Worm (Caenorhabditis elegans) whole organism, mixed stage, embryonic: Measurements from ENCODE around the gene ZK622.4.

Experiments used
- M03D4.4 ChIP-seq: sonication (generic microtip); optimal IDR thresholded peaks from 2 replicates; lab custom pipeline; 2017; ENCODE audit warnings: mild to moderate bottlenecking, missing genetic modification characterization, missing compliant biosample characterization
- bed-3 ChIP-seq: fragments of 200-800 bp; sonication (Bioruptor generic); optimal IDR thresholded peaks from 3 replicates; lab custom pipeline; 2018; ENCODE audit warnings: mild to moderate bottlenecking, missing genetic modification characterization, moderate library complexity, missing compliant biosample characterization
- blmp-1 ChIP-seq: fragments of 150-350 bp; optimal IDR thresholded peaks from 2 replicates; lab custom pipeline; 2014; ENCODE audit warnings: missing biosample characterization, missing genetic modification characterization
- ceh-39 ChIP-seq: fragments of 150-350 bp; optimal IDR thresholded peaks from 2 replicates; lab custom pipeline; 2014; ENCODE audit warnings: missing biosample characterization, missing genetic modification characterization
- ceh-43 ChIP-seq: fragments of 200-800 bp; sonication (Bioruptor generic); optimal IDR thresholded peaks from 2 replicates; lab custom pipeline; 2018; ENCODE audit warnings: mild to moderate bottlenecking, missing genetic modification characterization, moderate library complexity, missing compliant biosample characterization
- ceh-83 ChIP-seq: fragments of 200-800 bp; sonication (Bioruptor generic); optimal IDR thresholded peaks from 2 replicates; lab custom pipeline; 2018; ENCODE audit warnings: mild to moderate bottlenecking, missing genetic modification characterization, missing compliant biosample characterization
- ces-1 ChIP-seq: fragments of 150-350 bp; optimal IDR thresholded peaks from 2 replicates; lab custom pipeline; 2014; ENCODE audit warnings: missing biosample characterization, missing genetic modification reagents, missing genetic modification characterization
- cnd-1 ChIP-seq: fragments of 200-800 bp; sonication (Bioruptor generic); optimal IDR thresholded peaks from 2 replicates; lab custom pipeline; 2018; ENCODE audit warnings: mild to moderate bottlenecking, missing genetic modification characterization, missing compliant biosample characterization
- drap-1 ChIP-seq: fragments of 200-800 bp; sonication (Bioruptor generic); optimal IDR thresholded peaks from 3 replicates; lab custom pipeline; 2018; ENCODE audit warnings: mild to moderate bottlenecking, missing genetic modification characterization, missing compliant biosample characterization
- elt-1 ChIP-seq: sonication (generic microtip); optimal IDR thresholded peaks from 2 replicates; lab custom pipeline; 2017; ENCODE audit warnings: missing genetic modification characterization, mild to moderate bottlenecking, missing compliant biosample characterization, antibody characterized with exemption, moderate library complexity, borderline replicate concordance; ENCODE audit not compliant: insufficient read depth
- elt-3 ChIP-seq: fragments of 150-350 bp; optimal IDR thresholded peaks from 2 replicates; lab custom pipeline; 2014; ENCODE audit warnings: missing biosample characterization, missing genetic modification characterization
- flh-1 ChIP-seq: fragments of 200-800 bp; sonication (Bioruptor generic); optimal IDR thresholded peaks from 2 replicates; lab custom pipeline; 2018; ENCODE audit warnings: mild to moderate bottlenecking, missing genetic modification characterization, moderate library complexity, missing compliant biosample characterization
- ham-2 ChIP-seq: fragments of 200-800 bp; sonication (Bioruptor generic); optimal IDR thresholded peaks from 2 replicates; lab custom pipeline; 2018; ENCODE audit warnings: mild to moderate bottlenecking, missing genetic modification characterization, missing compliant biosample characterization
- hlh-1 ChIP-seq: fragments of 150-350 bp; optimal IDR thresholded peaks from 2 replicates; lab custom pipeline; 2014; ENCODE audit warnings: missing biosample characterization, missing genetic modification reagents, missing genetic modification characterization
- lin-13 ChIP-seq: fragments of 150-350 bp; optimal IDR thresholded peaks from 2 replicates; lab custom pipeline; 2014; ENCODE audit warnings: missing biosample characterization, missing genetic modification characterization
- lin-32 ChIP-seq: fragments of 200-800 bp; sonication (Bioruptor generic); optimal IDR thresholded peaks from 2 replicates; lab custom pipeline; 2018; ENCODE audit warnings: mild to moderate bottlenecking, missing genetic modification characterization, missing compliant biosample characterization
- lsy-2 ChIP-seq: fragments of 150-350 bp; optimal IDR thresholded peaks from 2 replicates; lab custom pipeline; 2014; ENCODE audit warnings: missing biosample characterization, missing genetic modification characterization
- mab-5 ChIP-seq: fragments of 150-350 bp; optimal IDR thresholded peaks from 2 replicates; lab custom pipeline; 2014; ENCODE audit warnings: missing biosample characterization, missing genetic modification characterization
- mep-1 ChIP-seq: fragments of 150-350 bp; optimal IDR thresholded peaks from 2 replicates; lab custom pipeline; 2017; ENCODE audit warnings: missing biosample characterization, missing genetic modification reagents, missing genetic modification characterization, inconsistent platforms
- mls-2 ChIP-seq: sonication (generic microtip); optimal IDR thresholded peaks from 2 replicates; lab custom pipeline; 2016; ENCODE audit warnings: mild to moderate bottlenecking, missing genetic modification characterization, moderate library complexity, missing compliant biosample characterization
- nhr-12 ChIP-seq: fragments of 150-350 bp; optimal IDR thresholded peaks from 2 replicates; lab custom pipeline; 2014; ENCODE audit warnings: missing biosample characterization, missing genetic modification characterization
- nhr-2 ChIP-seq: fragments of 150-350 bp; optimal IDR thresholded peaks from 2 replicates; lab custom pipeline; 2014; ENCODE audit warnings: missing biosample characterization, missing genetic modification characterization
- nhr-237 ChIP-seq: fragments of 150-350 bp; optimal IDR thresholded peaks from 2 replicates; lab custom pipeline; 2014; ENCODE audit warnings: missing biosample characterization, missing genetic modification characterization
- nhr-28 ChIP-seq: fragments of 150-350 bp; optimal IDR thresholded peaks from 2 replicates; lab custom pipeline; 2014; ENCODE audit warnings: missing biosample characterization, missing genetic modification characterization
- nhr-76 ChIP-seq: sonication (generic microtip); optimal IDR thresholded peaks from 2 replicates; lab custom pipeline; 2017; ENCODE audit warnings: missing biosample characterization, missing genetic modification characterization
- pha-4 ChIP-seq: fragments of 150-350 bp; optimal IDR thresholded peaks from 2 replicates; lab custom pipeline; 2018; ENCODE audit warnings: missing biosample characterization, missing genetic modification reagents, missing genetic modification characterization
- sem-2 ChIP-seq: fragments of 200-800 bp; sonication (Bioruptor generic); optimal IDR thresholded peaks from 2 replicates; lab custom pipeline; 2018; ENCODE audit warnings: mild to moderate bottlenecking, missing genetic modification characterization, missing compliant biosample characterization
- snpc-4 ChIP-seq: fragments of 150-350 bp; optimal IDR thresholded peaks from 2 replicates; lab custom pipeline; 2014; ENCODE audit warnings: missing biosample characterization, missing genetic modification characterization
- sptf-1 ChIP-seq: sonication (generic microtip); optimal IDR thresholded peaks from 2 replicates; lab custom pipeline; 2017; ENCODE audit warnings: mild to moderate bottlenecking, missing genetic modification characterization, moderate library complexity, missing compliant biosample characterization
- tbx-8 ChIP-seq: fragments of 200-800 bp; sonication (Bioruptor generic); optimal IDR thresholded peaks from 2 replicates; lab custom pipeline; 2018; ENCODE audit warnings: mild to moderate bottlenecking, missing genetic modification characterization, moderate library complexity, missing compliant biosample characterization
- unc-120 ChIP-seq: sonication (generic microtip); optimal IDR thresholded peaks from 2 replicates; lab custom pipeline; 2017; ENCODE audit warnings: missing genetic modification characterization, missing compliant biosample characterization; ENCODE audit not compliant: poor library complexity, severe bottlenecking
- unc-39 ChIP-seq: fragments of 150-350 bp; optimal IDR thresholded peaks from 2 replicates; lab custom pipeline; 2014; ENCODE audit warnings: missing biosample characterization, missing genetic modification characterization
- unc-62 ChIP-seq: fragments of 150-350 bp; optimal IDR thresholded peaks from 2 replicates; lab custom pipeline; 2014; ENCODE audit warnings: missing biosample characterization, missing genetic modification reagents, missing genetic modification characterization
- zip-8 ChIP-seq: fragments of 150-350 bp; optimal IDR thresholded peaks from 2 replicates; lab custom pipeline; 2014; ENCODE audit warnings: missing biosample characterization, missing genetic modification characterization
- ztf-11 ChIP-seq: fragments of 150-350 bp; optimal IDR thresholded peaks from 2 replicates; lab custom pipeline; 2014; ENCODE audit warnings: missing biosample characterization, missing genetic modification characterization

ZK622.4 gene

ce11 chrII:5292226-5292752, at the start of gene ZK622.4:
Gene ZK622.4, plus strand, starts transcription at chrII:5292702.
- TF ChIP-seq mep-1 (tag; lab: Kevin White, UChicago) (peak; percentile 69), cnd-1 (tag; lab: Kevin White, UChicago) (peak; percentile 90), bed-3 (GFP tag; lab: Kevin White, UChicago) (peak; percentile 71), drap-1 (GFP tag; lab: Kevin White, UChicago) (peak; percentile 89), M03D4.4 (tag; lab: Kevin White, UChicago) (peak; percentile 88), nhr-28 (tag; lab: Kevin White, UChicago) (peak; percentile 80), ceh-43 (GFP tag; lab: Kevin White, UChicago) (peak; percentile 81), sem-2 (GFP tag; lab: Kevin White, UChicago) (peak; percentile 84), zip-8 (no peak), ztf-11 (peak; percentile 20), sptf-1 (tag; lab: Kevin White, UChicago) (peak; percentile 93), nhr-76 (tag; lab: Kevin White, UChicago) (no peak), mls-2 (peak; percentile 90), nhr-12 (tag; lab: Kevin White, UChicago) (no peak), lin-32 (GFP tag; lab: Kevin White, UChicago) (peak; percentile 78), mab-5 (tag; lab: Kevin White, UChicago) (no peak), lsy-2 (tag; lab: Kevin White, UChicago) (no peak), snpc-4 (no peak), elt-1 (tag; lab: Kevin White, UChicago) (no peak), ces-1 (GFP tag; lab: Kevin White, UChicago) (peak; percentile 27), ham-2 (GFP tag; lab: Kevin White, UChicago) (peak; percentile 91), blmp-1 (peak; percentile 8), unc-120 (tag; lab: Kevin White, UChicago) (peak; percentile 91), ceh-39 (tag; lab: Kevin White, UChicago) (no peak), ceh-83 (peak; percentile 87), pha-4 (peak; percentile 5), lin-13 (no peak), hlh-1 (tag; lab: Kevin White, UChicago) (no peak), unc-62 (GFP tag; lab: Kevin White, UChicago) (peak; percentile 46), elt-3 (tag; lab: Kevin White, UChicago) (no peak), unc-39 (tag; lab: Kevin White, UChicago) (no peak), nhr-237 (tag; lab: Kevin White, UChicago) (peak; percentile 49), nhr-2 (tag; lab: Kevin White, UChicago) (no peak), tbx-8 (GFP tag; lab: Kevin White, UChicago) (peak; percentile 77), flh-1 (GFP tag; lab: Kevin White, UChicago) (peak; percentile 62)
- TF ChIP-seq, all 35 proteins: peak for 22

DNA sequence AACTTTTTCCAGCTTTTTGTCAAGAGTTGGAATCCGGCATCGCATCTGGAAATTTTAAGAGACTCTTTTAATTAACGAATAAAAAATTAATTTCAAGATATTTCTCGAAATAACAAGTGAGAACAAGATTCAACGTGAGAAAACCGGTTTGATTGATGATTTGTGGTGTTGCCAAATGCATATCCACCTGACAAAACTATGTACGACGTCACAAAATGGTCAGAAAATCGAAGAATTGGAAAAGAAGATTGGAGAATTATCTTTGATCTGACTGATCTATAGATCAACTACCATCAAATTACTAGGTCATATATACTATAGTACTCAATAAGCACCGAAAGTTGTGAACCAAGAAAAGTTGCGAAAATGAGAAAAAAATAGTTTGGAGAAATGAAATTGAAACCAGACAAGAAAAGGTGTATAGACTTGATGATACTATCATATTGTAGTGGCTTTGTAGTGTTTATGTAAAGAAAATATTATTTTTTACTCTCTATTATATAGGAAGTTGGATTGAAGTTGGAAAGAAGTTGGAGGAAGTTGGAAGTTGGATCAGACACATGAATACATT, 45.6 kb upstream of the ZK622.4 start, which contains the start of gene ptr-6:
TSS of gene ptr-6 (minus strand) at position 47 of the 571 bp plus-strand sequence.
- TF ChIP-seq ces-1 (GFP tag; lab: Kevin White, UChicago) (no peak), lin-13 (no peak), sptf-1 (tag; lab: Kevin White, UChicago) (no peak), bed-3 (GFP tag; lab: Kevin White, UChicago) (no peak), lsy-2 (tag; lab: Kevin White, UChicago) (no peak)

DNA sequence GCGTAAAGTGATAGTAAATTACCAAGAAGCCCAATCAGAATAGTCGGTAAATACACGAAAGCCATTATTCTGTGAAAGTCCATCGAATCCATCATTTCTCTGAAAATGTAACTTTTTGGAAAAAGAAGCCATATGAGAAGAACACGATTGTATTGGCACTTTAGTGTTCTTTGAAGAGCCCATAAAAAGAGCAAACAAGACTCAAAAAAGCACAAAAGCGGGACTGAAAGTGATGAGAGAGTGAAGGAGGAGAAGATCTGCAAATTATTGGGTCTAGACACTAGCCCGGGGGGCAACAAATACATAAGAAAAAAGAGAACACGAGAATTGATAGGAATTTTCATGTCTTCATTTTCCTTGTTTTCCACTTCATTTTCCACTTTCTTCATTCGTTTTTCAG, 37.1 kb upstream of the ZK622.4 start, which contains the start of gene frpr-4:
TSS of gene frpr-4 (minus strand) at position 101 of the 400 bp plus-strand sequence.
- TF ChIP-seq nhr-2 (tag; lab: Kevin White, UChicago) = no peak
- no peak for TF ChIP-seq ztf-11
- TF ChIP-seq pha-4 = no peak
